Fruit fly (Drosophila melanogaster) whole organism: ENCODE measurements around the gene CG13083.

Experiments used
- CG8478 ChIP-seq: fragments of >200 bp; optimal IDR thresholded peaks from 2 replicates; lab custom pipeline; 2018; ENCODE audit warnings: inconsistent platforms
- Dll ChIP-seq: fragments of >200 bp; optimal IDR thresholded peaks from 2 replicates; lab custom pipeline; 2017
- psq ChIP-seq: fragments of >200 bp; optimal IDR thresholded peaks from 2 replicates; lab custom pipeline; 2017
- usp ChIP-seq: fragments of >200 bp; optimal IDR thresholded peaks from 2 replicates; lab custom pipeline; 2017; ENCODE audit warnings: missing biosample characterization, missing genetic modification characterization, mixed read lengths

DNA sequence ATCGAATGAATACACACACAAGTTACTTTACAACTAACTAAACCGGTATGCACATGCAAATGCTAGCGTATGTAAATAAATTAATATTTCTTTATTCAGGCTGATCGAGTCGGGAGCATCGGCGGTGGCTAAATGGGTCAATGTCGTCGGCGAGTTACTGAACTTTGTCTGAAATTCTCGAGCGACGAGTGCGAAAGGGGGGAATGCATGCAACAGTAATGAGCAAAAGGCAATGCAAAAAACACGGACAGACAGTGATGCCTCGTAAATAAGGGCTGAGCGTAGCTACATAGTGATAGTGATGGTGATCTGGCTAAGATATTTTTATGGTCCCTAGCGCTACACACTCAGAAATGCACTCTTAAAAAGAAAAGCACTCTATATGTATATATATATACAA lies 46.6 kb upstream of the CG13083 start:
- TF ChIP-seq usp (GFP tag; lab: Kevin White, UChicago) (no peak), psq (no peak), CG8478 (lab: Kevin White, UChicago) (no peak), Dll (lab: Kevin White, UChicago) (no peak)
